Worm (Caenorhabditis elegans) whole organism, midembryonic: ENCODE data around the gene Y48A6B.8.
"Not testable (repeated sequence)": the region's sequence is repeated elsewhere in the genome, so short reads cannot be mapped to it uniquely, and the experiment has no call there.

Source experiments
- T22C8.4 ChIP-seq: fragments of 200-800 bp; sonication (Bioruptor generic); IDR thresholded peaks from 2 replicates; pipeline ENCODE4 v1.3.6; 2022; ENCODE audit warnings: missing genetic modification characterization, missing compliant biosample characterization
- cog-1 ChIP-seq: sonication (generic microtip); optimal IDR thresholded peaks from 2 replicates; lab custom pipeline; 2016; ENCODE audit warnings: missing genetic modification characterization, missing compliant biosample characterization
- flt-1 ChIP-seq: fragments of 200-800 bp; sonication (Bioruptor generic); IDR thresholded peaks from 2 replicates; pipeline ENCODE4 v1.3.6; 2022; ENCODE audit warnings: missing genetic modification characterization, missing compliant biosample characterization
- klf-2 ChIP-seq: fragments of 200-800 bp; sonication (Bioruptor generic); conservative IDR thresholded peaks from 2 replicates; pipeline ENCODE4 v1.3.6; 2022; ENCODE audit warnings: missing genetic modification reagents, missing genetic modification characterization, missing compliant biosample characterization
- med-1 ChIP-seq: sonication (generic microtip); optimal IDR thresholded peaks from 2 replicates; lab custom pipeline; 2017; ENCODE audit warnings: missing genetic modification characterization, mild to moderate bottlenecking, missing compliant biosample characterization, antibody characterized with exemption, missing genetic modification reagents; ENCODE audit not compliant: insufficient read depth
- ref-1 ChIP-seq: fragments of 200-800 bp; sonication (Bioruptor generic); conservative IDR thresholded peaks from 2 replicates; pipeline ENCODE4 v1.3.6; 2022; ENCODE audit warnings: missing genetic modification reagents, missing genetic modification characterization, missing compliant biosample characterization
- tab-1 ChIP-seq: fragments of 200-800 bp; sonication (Bioruptor generic); IDR thresholded peaks from 2 replicates; pipeline ENCODE4 v1.3.6; 2022; ENCODE audit warnings: missing genetic modification characterization, missing compliant biosample characterization
- ztf-23 ChIP-seq: fragments of 200-800 bp; sonication (Bioruptor generic); IDR thresholded peaks from 2 replicates; pipeline ENCODE4 v1.3.6; 2022; ENCODE audit warnings: missing genetic modification reagents, missing genetic modification characterization, missing compliant biosample characterization
- ztf-29 ChIP-seq: fragments of 200-800 bp; sonication (Bioruptor generic); IDR thresholded peaks from 2 replicates; pipeline ENCODE4 v1.3.6; 2022; ENCODE audit warnings: missing genetic modification reagents, missing genetic modification characterization, missing compliant biosample characterization

Gene Y48A6B.8

ce11 chrIII:11029337-11029736 is at the start of gene Y48A6B.8:
Gene Y48A6B.8, minus strand, starts transcription at chrIII:11029437.
- not testable (repeated sequence) for TF ChIP-seq cog-1; flt-1 (GFP tag; lab: Robert Waterston, UW); ref-1 (GFP tag; lab: Robert Waterston, UW)

ce11 chrIII:11077404-11077803 is 48.2 kb upstream of the Y48A6B.8 start, which contains the start of gene str-246:
Gene str-246, plus strand, starts transcription at chrIII:11077704.
- TF ChIP-seq T22C8.4 (GFP tag; lab: Robert Waterston, UW) = no peak
- TF ChIP-seq cog-1 = no peak
- TF ChIP-seq tab-1 (GFP tag; lab: Robert Waterston, UW) = no peak
- no peak for TF ChIP-seq flt-1 (GFP tag; lab: Robert Waterston, UW)
- no peak for TF ChIP-seq ref-1 (GFP tag; lab: Robert Waterston, UW)
- no peak for TF ChIP-seq klf-2

- no peak for TF ChIP-seq cog-1
- TF ChIP-seq T22C8.4 (GFP tag; lab: Robert Waterston, UW) = peak; percentile 51; the same call in 1 of the 2 replicates
Observed at ce11 chrIII:11076743-11077142, 47.5 kb upstream of the Y48A6B.8 start.

- TF ChIP-seq T22C8.4 (GFP tag; lab: Robert Waterston, UW) (no peak), ref-1 (GFP tag; lab: Robert Waterston, UW) (no peak), ztf-29 (GFP tag; lab: Robert Waterston, UW) (no peak), flt-1 (GFP tag; lab: Robert Waterston, UW) (no peak), ztf-23 (GFP tag; lab: Robert Waterston, UW) (no peak), tab-1 (GFP tag; lab: Robert Waterston, UW) (no peak), cog-1 (no peak), med-1 (GFP tag; lab: Kevin White, UChicago) (no peak)
Observed at ce11 chrIII:11074214-11074613, 45.0 kb upstream of the Y48A6B.8 start, which contains the start of gene str-261. Gene str-261, plus strand, starts transcription at chrIII:11074514.

- TF ChIP-seq klf-2 (no peak), ztf-29 (GFP tag; lab: Robert Waterston, UW) (no peak), ref-1 (GFP tag; lab: Robert Waterston, UW) (no peak), med-1 (GFP tag; lab: Kevin White, UChicago) (no peak), cog-1 (no peak), T22C8.4 (GFP tag; lab: Robert Waterston, UW) (peak; percentile 83), tab-1 (GFP tag; lab: Robert Waterston, UW) (no peak)
Observed at ce11 chrIII:11070210-11070609, 41.0 kb upstream of the Y48A6B.8 start.

- no peak for TF ChIP-seq ref-1 (GFP tag; lab: Robert Waterston, UW)
- TF ChIP-seq flt-1 (GFP tag; lab: Robert Waterston, UW) = no peak
- TF ChIP-seq tab-1 (GFP tag; lab: Robert Waterston, UW) = no peak
- TF ChIP-seq T22C8.4 (GFP tag; lab: Robert Waterston, UW) = no peak
- TF ChIP-seq klf-2 = no peak
- TF ChIP-seq med-1 (GFP tag; lab: Kevin White, UChicago) = no peak
- no peak for TF ChIP-seq ztf-23 (GFP tag; lab: Robert Waterston, UW)
- no peak for TF ChIP-seq cog-1
- TF ChIP-seq ztf-29 (GFP tag; lab: Robert Waterston, UW) = no peak
Observed at ce11 chrIII:11069265-11069664, 40.0 kb upstream of the Y48A6B.8 start.

ce11 chrIII:11068553-11068952 is 39.3 kb upstream of the Y48A6B.8 start, which contains the start of gene W09D6.1:
Gene W09D6.1, plus strand, starts transcription at chrIII:11068853.
- TF ChIP-seq flt-1 (GFP tag; lab: Robert Waterston, UW) (no peak), med-1 (GFP tag; lab: Kevin White, UChicago) (no peak), T22C8.4 (GFP tag; lab: Robert Waterston, UW) (no peak), ztf-23 (GFP tag; lab: Robert Waterston, UW) (no peak), cog-1 (no peak), ref-1 (GFP tag; lab: Robert Waterston, UW) (no peak), ztf-29 (GFP tag; lab: Robert Waterston, UW) (no peak), tab-1 (GFP tag; lab: Robert Waterston, UW) (no peak), klf-2 (no peak)

ce11 chrIII:11066691-11067090 is 37.5 kb upstream of the Y48A6B.8 start:
- TF ChIP-seq flt-1 (GFP tag; lab: Robert Waterston, UW) (peak; percentile 78), klf-2 (no peak; the same call in 1 of the 2 replicates), med-1 (GFP tag; lab: Kevin White, UChicago) (no peak), cog-1 (peak; percentile 17), T22C8.4 (GFP tag; lab: Robert Waterston, UW) (peak; percentile 10; the same call in 1 of the 2 replicates), ztf-23 (GFP tag; lab: Robert Waterston, UW) (peak; percentile 81), tab-1 (GFP tag; lab: Robert Waterston, UW) (peak; percentile 58), ref-1 (GFP tag; lab: Robert Waterston, UW) (0 out of 2 replicates have a peak, but pooled peaks have one; percentile 6), ztf-29 (GFP tag; lab: Robert Waterston, UW) (0 out of 2 replicates have a peak, but pooled peaks have one; percentile 15)

- TF ChIP-seq ztf-23 (GFP tag; lab: Robert Waterston, UW) (no peak), tab-1 (GFP tag; lab: Robert Waterston, UW) (no peak), T22C8.4 (GFP tag; lab: Robert Waterston, UW) (no peak), flt-1 (GFP tag; lab: Robert Waterston, UW) (no peak), cog-1 (no peak), klf-2 (no peak), ref-1 (GFP tag; lab: Robert Waterston, UW) (no peak), ztf-29 (GFP tag; lab: Robert Waterston, UW) (no peak), med-1 (GFP tag; lab: Kevin White, UChicago) (no peak)
Observed at ce11 chrIII:11064576-11064975, 35.3 kb upstream of the Y48A6B.8 start.

ce11 chrIII:11063259-11063658 is 34.0 kb upstream of the Y48A6B.8 start, which contains the start of gene rsa-2:
Gene rsa-2, plus strand, starts transcription at chrIII:11063479.
- TF ChIP-seq cog-1 (no peak), med-1 (GFP tag; lab: Kevin White, UChicago) (no peak), klf-2 (no peak), flt-1 (GFP tag; lab: Robert Waterston, UW) (no peak), ref-1 (GFP tag; lab: Robert Waterston, UW) (no peak), ztf-23 (GFP tag; lab: Robert Waterston, UW) (no peak)
